Worm (Caenorhabditis elegans) whole organism, mixed stage, embryonic: Measurements from ENCODE around the gene ent-1.

Experiments
- bed-3 ChIP-seq: fragments of 200-800 bp; sonication (Bioruptor generic); optimal IDR thresholded peaks from 3 replicates; lab custom pipeline; 2018; ENCODE audit warnings: mild to moderate bottlenecking, missing genetic modification characterization, moderate library complexity, missing compliant biosample characterization
- mab-5 ChIP-seq: fragments of 150-350 bp; optimal IDR thresholded peaks from 2 replicates; lab custom pipeline; 2014; ENCODE audit warnings: missing biosample characterization, missing genetic modification characterization
- nhr-28 ChIP-seq: fragments of 150-350 bp; optimal IDR thresholded peaks from 2 replicates; lab custom pipeline; 2014; ENCODE audit warnings: missing biosample characterization, missing genetic modification characterization
- snpc-4 ChIP-seq: fragments of 150-350 bp; optimal IDR thresholded peaks from 2 replicates; lab custom pipeline; 2014; ENCODE audit warnings: missing biosample characterization, missing genetic modification characterization
- unc-39 ChIP-seq: fragments of 150-350 bp; optimal IDR thresholded peaks from 2 replicates; lab custom pipeline; 2014; ENCODE audit warnings: missing biosample characterization, missing genetic modification characterization

DNA sequence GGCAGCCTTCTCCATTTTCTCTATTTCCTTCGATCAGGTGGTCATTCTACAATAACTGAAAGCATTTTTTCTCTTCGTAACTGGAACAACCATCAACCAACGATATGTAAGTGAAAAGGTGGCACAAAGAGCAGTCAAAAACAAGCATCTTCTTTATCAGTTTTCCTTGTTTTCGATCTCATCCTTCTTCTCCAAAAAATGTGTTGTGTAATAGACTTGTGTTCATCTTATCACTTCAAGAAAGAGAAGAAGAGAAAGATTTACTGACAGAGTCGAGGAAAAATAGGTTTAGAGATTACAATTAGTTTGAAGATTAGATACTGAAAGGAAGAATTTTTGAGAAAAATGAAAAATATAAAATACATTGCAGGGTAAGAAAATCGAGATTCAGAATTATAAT, 9.9 kb downstream of the ent-1 start:
- TF ChIP-seq snpc-4 (tag; lab: Kevin White, UChicago) (no peak), unc-39 (tag; lab: Kevin White, UChicago) (no peak), bed-3 (GFP tag; lab: Kevin White, UChicago) (no peak), mab-5 (no peak), nhr-28 (tag; lab: Kevin White, UChicago) (no peak)
